Worm (Caenorhabditis elegans) whole organism, mixed stage, embryonic: Measurements from ENCODE around the gene puf-5.

Source experiments
- ceh-83 ChIP-seq: fragments of 200-800 bp; sonication (Bioruptor generic); optimal IDR thresholded peaks from 2 replicates; lab custom pipeline; 2018; ENCODE audit warnings: mild to moderate bottlenecking, missing genetic modification characterization, missing compliant biosample characterization
- ces-1 ChIP-seq: fragments of 150-350 bp; optimal IDR thresholded peaks from 2 replicates; lab custom pipeline; 2014; ENCODE audit warnings: missing biosample characterization, missing genetic modification reagents, missing genetic modification characterization
- ham-2 ChIP-seq: fragments of 200-800 bp; sonication (Bioruptor generic); optimal IDR thresholded peaks from 2 replicates; lab custom pipeline; 2018; ENCODE audit warnings: mild to moderate bottlenecking, missing genetic modification characterization, missing compliant biosample characterization
- hlh-1 ChIP-seq: fragments of 150-350 bp; optimal IDR thresholded peaks from 2 replicates; lab custom pipeline; 2014; ENCODE audit warnings: missing biosample characterization, missing genetic modification reagents, missing genetic modification characterization
- mab-5 ChIP-seq: fragments of 150-350 bp; optimal IDR thresholded peaks from 2 replicates; lab custom pipeline; 2014; ENCODE audit warnings: missing biosample characterization, missing genetic modification characterization
- pha-4 ChIP-seq: fragments of 150-350 bp; optimal IDR thresholded peaks from 2 replicates; lab custom pipeline; 2018; ENCODE audit warnings: missing biosample characterization, missing genetic modification reagents, missing genetic modification characterization
- snpc-4 ChIP-seq: fragments of 150-350 bp; optimal IDR thresholded peaks from 2 replicates; lab custom pipeline; 2014; ENCODE audit warnings: missing biosample characterization, missing genetic modification characterization
- unc-39 ChIP-seq: fragments of 150-350 bp; optimal IDR thresholded peaks from 2 replicates; lab custom pipeline; 2014; ENCODE audit warnings: missing biosample characterization, missing genetic modification characterization
- unc-62 ChIP-seq: fragments of 150-350 bp; optimal IDR thresholded peaks from 2 replicates; lab custom pipeline; 2014; ENCODE audit warnings: missing biosample characterization, missing genetic modification reagents, missing genetic modification characterization
- ztf-11 ChIP-seq: fragments of 150-350 bp; optimal IDR thresholded peaks from 2 replicates; lab custom pipeline; 2014; ENCODE audit warnings: missing biosample characterization, missing genetic modification characterization

DNA sequence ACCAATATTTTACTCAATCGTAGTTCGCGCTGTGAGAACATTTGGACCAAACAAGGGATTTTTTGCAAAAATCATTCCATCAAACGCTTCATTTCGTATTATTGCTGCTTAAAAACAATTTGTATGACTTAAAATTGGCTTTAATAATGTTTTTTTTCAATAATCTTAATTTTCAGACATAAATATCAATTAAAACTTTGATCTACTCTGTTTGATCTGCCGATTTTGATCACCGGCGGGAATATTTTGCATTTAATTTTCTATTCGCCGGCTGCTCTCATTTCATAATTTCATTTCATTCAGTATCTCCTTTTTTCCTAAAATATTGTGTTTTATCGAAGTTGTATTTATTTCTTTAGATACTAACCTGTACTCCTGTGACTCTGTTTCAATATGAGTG is at the start of gene puf-5:
- no peak for TF ChIP-seq unc-62 (GFP tag; lab: Kevin White, UChicago)
- TF ChIP-seq pha-4: no peak
- no peak for TF ChIP-seq ham-2 (GFP tag; lab: Kevin White, UChicago)
- TF ChIP-seq hlh-1 (tag; lab: Kevin White, UChicago): no peak
- no peak for TF ChIP-seq ces-1
- TF ChIP-seq ztf-11: no peak
- TF ChIP-seq ceh-83 (GFP tag; lab: Kevin White, UChicago): no peak
- no peak for TF ChIP-seq snpc-4
- TF ChIP-seq unc-39: no peak
- TF ChIP-seq mab-5 (tag; lab: Kevin White, UChicago): no peak
